Fruit fly (Drosophila melanogaster): Measurements from ENCODE around the gene CG13625.

The CG13625 gene

DNA sequence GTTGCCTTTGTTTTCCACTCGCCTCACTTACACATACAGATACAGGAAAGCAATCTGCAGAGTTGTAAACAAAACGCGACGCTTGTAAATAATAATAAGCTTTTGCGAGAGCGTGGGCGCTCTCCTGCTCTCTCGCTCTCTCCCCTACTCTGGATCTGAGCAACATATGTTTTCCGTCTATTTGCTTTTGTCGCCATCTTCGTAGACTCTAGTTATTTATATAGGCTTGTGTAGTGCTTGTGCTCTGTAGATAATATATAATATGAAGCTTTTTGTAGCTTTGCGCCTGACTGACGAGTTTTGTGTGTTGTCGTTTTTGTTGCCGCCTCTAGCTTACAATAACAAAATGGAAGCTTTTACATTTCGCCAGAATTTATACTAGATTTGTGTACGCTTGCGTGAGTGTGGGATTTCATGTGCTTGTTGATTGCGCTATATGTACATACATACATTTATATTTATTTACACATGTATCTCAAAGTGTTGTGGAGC lies 19.2 kb downstream of the CG13625 start (continued):
- TF ChIP-seq Spps (tag; optimal IDR thresholded peaks at IDR 0.05): peak; percentile 17
- TF ChIP-seq NK7.1 (GFP tag; optimal IDR thresholded peaks at IDR 0.05): no peak
- TF ChIP-seq dmrt11E (tag; optimal IDR thresholded peaks at IDR 0.05): peak; percentile 10
- peak; percentile 91 for TF ChIP-seq CG12299 (tag; optimal IDR thresholded peaks at IDR 0.05)
- peak; percentile 71 for TF ChIP-seq odd (GFP tag; optimal IDR thresholded peaks at IDR 0.05)
- peak; percentile 83 for TF ChIP-seq CG18599 (GFP tag; optimal IDR thresholded peaks at IDR 0.05)
- peak in 1 of 3 experiments; percentile 56 for TF ChIP-seq Stat92E (GFP tag; optimal IDR thresholded peaks at IDR 0.05)
- TF ChIP-seq seq (GFP tag; IDR thresholded peaks at IDR 0.05): peak; percentile 69; the same call in 1 of the 2 replicates
- TF ChIP-seq insv (GFP tag; optimal IDR thresholded peaks at IDR 0.05): peak in 1 of 2 experiments; percentile 46
- TF ChIP-seq D (optimal IDR thresholded peaks at IDR 0.05): no peak
- peak; percentile 24 for TF ChIP-seq D (GFP tag; optimal IDR thresholded peaks at IDR 0.05)
- peak; percentile 60 for TF ChIP-seq Asciz (GFP tag; optimal IDR thresholded peaks at IDR 0.05)
- peak; percentile 72 for TF ChIP-seq corto (GFP tag; optimal IDR thresholded peaks at IDR 0.05)
- no peak for TF ChIP-seq lmd (GFP tag; IDR thresholded peaks at IDR 0.05)
- peak; percentile 77 for TF ChIP-seq Atf6 (GFP tag; IDR thresholded peaks at IDR 0.05)
- peak; percentile 60 for TF ChIP-seq CG3281 (GFP tag; optimal IDR thresholded peaks at IDR 0.05)
- no peak for TF ChIP-seq CG30403 (GFP tag; optimal IDR thresholded peaks at IDR 0.05)
- no peak for TF ChIP-seq CG33213 (GFP tag; optimal IDR thresholded peaks at IDR 0.05)
- TF ChIP-seq CG1529 (GFP tag; optimal IDR thresholded peaks at IDR 0.05): peak; percentile 74
- TF ChIP-seq CG2678 (tag; optimal IDR thresholded peaks at IDR 0.05): peak; percentile 70
- TF ChIP-seq Vsx1 (GFP tag; optimal IDR thresholded peaks at IDR 0.05): peak; percentile 70
- peak; percentile 87 for TF ChIP-seq nau (GFP tag; optimal IDR thresholded peaks at IDR 0.05)
- TF ChIP-seq BEAF-32 (GFP tag; optimal IDR thresholded peaks at IDR 0.05): no peak
- peak; percentile 93 for TF ChIP-seq psq (GFP tag; optimal IDR thresholded peaks at IDR 0.05)
- TF ChIP-seq CG32767 (GFP tag; IDR thresholded peaks at IDR 0.05): peak; percentile 51; the same call in 1 of the 2 replicates
- TF ChIP-seq CG9727 (GFP tag; optimal IDR thresholded peaks at IDR 0.05): peak; percentile 12
- peak; percentile 60 for TF ChIP-seq CG18011 (GFP tag; optimal IDR thresholded peaks at IDR 0.05)
- TF ChIP-seq pfk (GFP tag; optimal IDR thresholded peaks at IDR 0.05): peak; percentile 48
- no peak for TF ChIP-seq CG5245 (GFP tag; optimal IDR thresholded peaks at IDR 0.05)
- no peak for TF ChIP-seq CG8281 (tag; optimal IDR thresholded peaks at IDR 0.05)
- peak; percentile 54 for TF ChIP-seq onecut (GFP tag; IDR thresholded peaks at IDR 0.05)
- TF ChIP-seq CG13296 (GFP tag; optimal IDR thresholded peaks at IDR 0.05): peak; percentile 86
- TF ChIP-seq lov (optimal IDR thresholded peaks at IDR 0.05): no peak
- 0 out of 3 replicates have a peak, but pooled peaks have one; percentile 74 for TF ChIP-seq lov (GFP tag; IDR thresholded peaks at IDR 0.05)
- TF ChIP-seq gt (GFP tag; IDR thresholded peaks at IDR 0.05): no peak
- peak; percentile 44 for TF ChIP-seq lilli (GFP tag; optimal IDR thresholded peaks at IDR 0.05)
- TF ChIP-seq Hmr (GFP tag; optimal IDR thresholded peaks at IDR 0.05): peak; percentile 81
- peak; percentile 38; the same call in 1 of the 3 replicates for TF ChIP-seq CG11695 (GFP tag; IDR thresholded peaks at IDR 0.05)
- TF ChIP-seq CG17328 (GFP tag; IDR thresholded peaks at IDR 0.05): peak; percentile 33; the same call in 1 of the 2 replicates
- TF ChIP-seq mirr (GFP tag; optimal IDR thresholded peaks at IDR 0.05): peak; percentile 93
- TF ChIP-seq Six4 (GFP tag; optimal IDR thresholded peaks at IDR 0.05): no peak
- no peak for TF ChIP-seq Usf (GFP tag; optimal IDR thresholded peaks at IDR 0.05)
- TF ChIP-seq ken (GFP tag; IDR thresholded peaks at IDR 0.05): no peak

Data from whole organism, embryonic.